Fruit fly (Drosophila melanogaster): ENCODE data around the gene CG34353.

DNA sequence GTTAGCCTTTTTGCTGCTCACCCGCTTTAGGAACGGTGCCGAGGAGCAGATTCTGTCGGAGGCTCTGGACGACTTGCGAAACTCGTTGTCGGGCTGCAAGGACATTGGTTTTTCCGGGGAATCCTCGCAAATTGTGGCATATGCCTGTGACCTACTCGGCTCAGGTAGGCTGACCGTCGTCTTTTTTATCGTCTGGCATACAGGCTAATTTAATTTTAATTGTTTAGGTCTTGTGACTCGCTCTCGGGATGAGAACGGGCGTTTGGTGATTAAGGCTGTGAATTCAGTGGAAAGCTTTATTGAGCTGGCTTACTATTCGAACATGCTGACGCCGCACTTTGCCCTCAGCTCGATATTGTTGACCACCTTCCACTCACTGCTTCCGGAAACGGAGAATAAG, 25.8 kb upstream of the CG34353 start:
- TF ChIP-seq pan (optimal IDR thresholded peaks at IDR 0.05): no peak
- no peak for TF ChIP-seq EcR (GFP tag; optimal IDR thresholded peaks at IDR 0.05)
- TF ChIP-seq CG8478 (optimal IDR thresholded peaks at IDR 0.05): no peak
- no peak for TF ChIP-seq Dll (optimal IDR thresholded peaks at IDR 0.05)
- TF ChIP-seq usp (GFP tag; optimal IDR thresholded peaks at IDR 0.05): no peak

All from whole organism.